Fruit fly (Drosophila melanogaster) whole organism, prepupa: Measurements from ENCODE around the gene Polr2A.
A peak's percentile ranks its signal among the peaks of the same experiment; 100 is the strongest.

Experiments used
- Blimp-1 ChIP-seq: fragments of 200-800 bp; sonication (Bioruptor generic); optimal IDR thresholded peaks from 3 replicates; lab custom pipeline; 2017; ENCODE audit warnings: missing biosample characterization, missing genetic modification characterization, mild to moderate bottlenecking, moderate library complexity, missing genetic modification reagents
- CG10631 ChIP-seq: fragments of 200-800 bp; sonication (Bioruptor generic); optimal IDR thresholded peaks from 2 replicates; lab custom pipeline; 2016; ENCODE audit warnings: missing biosample characterization, missing genetic modification characterization
- CG10669 ChIP-seq: fragments of 200-800 bp; sonication (Bioruptor generic); optimal IDR thresholded peaks from 3 replicates; lab custom pipeline; 2018; ENCODE audit warnings: missing biosample characterization, mild to moderate bottlenecking, missing genetic modification characterization, moderate library complexity
- CG11294 ChIP-seq: fragments of 200-800 bp; sonication (Bioruptor generic); IDR thresholded peaks from 2 replicates; pipeline ENCODE4 v1.3.6; 2022; ENCODE audit warnings: missing biosample characterization, missing genetic modification characterization
- CG11762 ChIP-seq: fragments of 200-800 bp; sonication (Bioruptor generic); optimal IDR thresholded peaks from 3 replicates; lab custom pipeline; 2016; ENCODE audit warnings: missing biosample characterization, missing genetic modification characterization; ENCODE audit not compliant: insufficient read depth
- CG11902 ChIP-seq: fragments of 200-800 bp; sonication (Bioruptor generic); optimal IDR thresholded peaks from 3 replicates; lab custom pipeline; 2016; ENCODE audit warnings: missing biosample characterization, missing genetic modification characterization
- CG15336 ChIP-seq: fragments of 200-800 bp; sonication (Bioruptor generic); IDR thresholded peaks from 2 replicates; pipeline ENCODE4 v1.3.6; 2022; ENCODE audit warnings: missing biosample characterization, missing genetic modification characterization
- CG1621 ChIP-seq: fragments of 200-800 bp; sonication (Bioruptor generic); optimal IDR thresholded peaks from 3 replicates; lab custom pipeline; 2018; ENCODE audit warnings: missing biosample characterization, mild to moderate bottlenecking, missing genetic modification characterization
- CG3032 ChIP-seq: fragments of 200-800 bp; optimal IDR thresholded peaks from 2 replicates; lab custom pipeline; 2019; ENCODE audit warnings: missing biosample characterization, mild to moderate bottlenecking, missing genetic modification characterization, moderate library complexity
- CG31627 ChIP-seq: fragments of 200-800 bp; sonication (Bioruptor generic); optimal IDR thresholded peaks from 3 replicates; lab custom pipeline; 2016; ENCODE audit warnings: missing biosample characterization, missing genetic modification characterization
- CG32006 ChIP-seq: fragments of 200-800 bp; sonication (Bioruptor generic); optimal IDR thresholded peaks from 3 replicates; lab custom pipeline; 2017; ENCODE audit warnings: missing biosample characterization, mild to moderate bottlenecking, missing genetic modification characterization
- CG34406 ChIP-seq: fragments of 200-800 bp; sonication (Bioruptor generic); optimal IDR thresholded peaks from 3 replicates; lab custom pipeline; 2016; ENCODE audit warnings: missing biosample characterization, missing genetic modification characterization
- CG3919 ChIP-seq: fragments of 200-800 bp; sonication (Bioruptor generic); optimal IDR thresholded peaks from 3 replicates; lab custom pipeline; 2016; ENCODE audit warnings: missing biosample characterization, missing genetic modification characterization
- CG4318 ChIP-seq: fragments of 200-800 bp; sonication (Bioruptor generic); optimal IDR thresholded peaks from 3 replicates; lab custom pipeline; 2017; ENCODE audit warnings: missing biosample characterization, mild to moderate bottlenecking, missing genetic modification characterization
- CG6163 ChIP-seq: fragments of 200-800 bp; sonication (Bioruptor generic); IDR thresholded peaks from 3 replicates; pipeline ENCODE4 v1.3.6; 2022; ENCODE audit warnings: missing biosample characterization, missing genetic modification characterization
- CG6276 ChIP-seq: fragments of 200-800 bp; sonication (Bioruptor generic); optimal IDR thresholded peaks from 2 replicates; lab custom pipeline; 2017; ENCODE audit warnings: missing biosample characterization, mild to moderate bottlenecking, missing genetic modification characterization
- CG6808 ChIP-seq: fragments of 200-800 bp; sonication (Bioruptor generic); optimal IDR thresholded peaks from 3 replicates; lab custom pipeline; 2017; ENCODE audit warnings: missing biosample characterization, missing genetic modification characterization, mild to moderate bottlenecking, moderate library complexity, missing genetic modification reagents
- CG8119 ChIP-seq: fragments of 200-800 bp; sonication (Bioruptor generic); IDR thresholded peaks from 3 replicates; pipeline ENCODE4 v1.3.6; 2022; ENCODE audit warnings: missing biosample characterization, missing genetic modification characterization
- CG8319 ChIP-seq: fragments of 200-800 bp; sonication (Bioruptor generic); optimal IDR thresholded peaks from 3 replicates; lab custom pipeline; 2016; ENCODE audit warnings: missing biosample characterization, missing genetic modification characterization
- CG8632 ChIP-seq: fragments of 200-800 bp; sonication (Bioruptor generic); optimal IDR thresholded peaks from 3 replicates; lab custom pipeline; 2016; ENCODE audit warnings: missing biosample characterization, missing genetic modification characterization
- Eip75B ChIP-seq: fragments of 200-800 bp; sonication (Bioruptor generic); optimal IDR thresholded peaks from 3 replicates; lab custom pipeline; 2016; ENCODE audit warnings: missing biosample characterization, missing genetic modification characterization
- Eip78C ChIP-seq: fragments of 200-800 bp; sonication (Bioruptor generic); peaks from one replicate; lab custom pipeline; 2016; ENCODE audit warnings: missing biosample characterization, missing genetic modification characterization
- Eip93F ChIP-seq: fragments of 200-800 bp; sonication (Bioruptor generic); optimal IDR thresholded peaks from 2 replicates; lab custom pipeline; 2016; ENCODE audit warnings: missing biosample characterization, mild to moderate bottlenecking, missing genetic modification characterization
- Ets21C ChIP-seq: fragments of 200-800 bp; sonication (Bioruptor generic); optimal IDR thresholded peaks from 3 replicates; lab custom pipeline; 2016; ENCODE audit warnings: missing biosample characterization, missing genetic modification characterization
- Ets96B ChIP-seq: fragments of 200-800 bp; optimal IDR thresholded peaks from 2 replicates; lab custom pipeline; 2019; ENCODE audit warnings: missing biosample characterization, mild to moderate bottlenecking, missing genetic modification characterization, moderate library complexity
- Gug ChIP-seq: fragments of 200-800 bp; sonication (Bioruptor generic); IDR thresholded peaks from 2 replicates; pipeline ENCODE4 v1.3.6; 2022; ENCODE audit warnings: missing biosample characterization, missing genetic modification characterization
- Hr39 ChIP-seq: fragments of 200-800 bp; sonication (Bioruptor generic); optimal IDR thresholded peaks from 2 replicates; lab custom pipeline; 2016; ENCODE audit warnings: missing biosample characterization, missing genetic modification characterization
- Hr4 ChIP-seq: fragments of 200-800 bp; sonication (Bioruptor generic); optimal IDR thresholded peaks from 3 replicates; lab custom pipeline; 2016; ENCODE audit warnings: missing biosample characterization, missing genetic modification characterization
- Lpt ChIP-seq: fragments of 200-800 bp; sonication (Bioruptor generic); optimal IDR thresholded peaks from 3 replicates; lab custom pipeline; 2016; ENCODE audit warnings: missing biosample characterization, missing genetic modification characterization
- OdsH ChIP-seq: fragments of 200-800 bp; sonication (Bioruptor generic); optimal IDR thresholded peaks from 3 replicates; lab custom pipeline; 2016; ENCODE audit warnings: missing biosample characterization, missing genetic modification characterization
- Sox102F ChIP-seq: fragments of 200-800 bp; sonication (Bioruptor generic); optimal IDR thresholded peaks from 2 replicates; lab custom pipeline; 2016; ENCODE audit warnings: missing biosample characterization, mild to moderate bottlenecking, missing genetic modification characterization
- Sox15 ChIP-seq: fragments of 200-800 bp; sonication (Bioruptor generic); optimal IDR thresholded peaks from 3 replicates; lab custom pipeline; 2016; ENCODE audit warnings: missing biosample characterization, missing genetic modification characterization
- achi ChIP-seq: fragments of 200-800 bp; sonication (Bioruptor generic); optimal IDR thresholded peaks from 3 replicates; lab custom pipeline; 2016; ENCODE audit warnings: missing biosample characterization, missing genetic modification characterization
- acj6 ChIP-seq: fragments of 200-800 bp; sonication (Bioruptor generic); optimal IDR thresholded peaks from 3 replicates; lab custom pipeline; 2016; ENCODE audit warnings: missing biosample characterization, missing genetic modification characterization
- dsx ChIP-seq: fragments of 200-800 bp; optimal IDR thresholded peaks from 3 replicates; lab custom pipeline; 2019; ENCODE audit warnings: missing biosample characterization, mild to moderate bottlenecking, missing genetic modification characterization, moderate library complexity; ENCODE audit not compliant: poor library complexity, severe bottlenecking
- eg ChIP-seq: fragments of 200-800 bp; sonication (Bioruptor generic); IDR thresholded peaks from 3 replicates; pipeline ENCODE4 v1.3.6; 2022; ENCODE audit warnings: missing biosample characterization, missing genetic modification characterization
- esn ChIP-seq: fragments of 200-800 bp; sonication (Bioruptor generic); optimal IDR thresholded peaks from 2 replicates; lab custom pipeline; 2016; ENCODE audit warnings: missing biosample characterization, mild to moderate bottlenecking, missing genetic modification characterization, moderate library complexity
- fd59A ChIP-seq: fragments of 200-800 bp; sonication (Bioruptor generic); optimal IDR thresholded peaks from 2 replicates; lab custom pipeline; 2017; ENCODE audit warnings: missing biosample characterization, mild to moderate bottlenecking, missing genetic modification characterization, missing genetic modification reagents
- fd85E ChIP-seq: fragments of 200-800 bp; sonication (Bioruptor generic); optimal IDR thresholded peaks from 3 replicates; lab custom pipeline; 2016; ENCODE audit warnings: missing biosample characterization, missing genetic modification characterization
- fkh ChIP-seq: fragments of 200-800 bp; sonication (Bioruptor generic); optimal IDR thresholded peaks from 3 replicates; lab custom pipeline; 2017; ENCODE audit warnings: missing biosample characterization, mild to moderate bottlenecking, missing genetic modification characterization, moderate library complexity
- lz ChIP-seq: fragments of 200-800 bp; sonication (Bioruptor generic); optimal IDR thresholded peaks from 3 replicates; lab custom pipeline; 2016; ENCODE audit warnings: missing biosample characterization, missing genetic modification characterization
- net ChIP-seq: fragments of 200-800 bp; sonication (Bioruptor generic); optimal IDR thresholded peaks from 3 replicates; lab custom pipeline; 2016; ENCODE audit warnings: missing biosample characterization, missing genetic modification characterization
- salr ChIP-seq, 2 experiments: fragments of 200-800 bp; sonication (Bioruptor generic); optimal IDR thresholded peaks; 3 replicates each; lab custom pipeline; 2016 to 2018; ENCODE audit warnings: missing biosample characterization in 2 of 2, missing genetic modification characterization in 2 of 2, mild to moderate bottlenecking in 1 of 2
- spab ChIP-seq: fragments of 200-800 bp; sonication (Bioruptor generic); optimal IDR thresholded peaks from 2 replicates; lab custom pipeline; 2017; ENCODE audit warnings: missing biosample characterization, mild to moderate bottlenecking, missing genetic modification characterization, missing genetic modification reagents
- ss ChIP-seq, 2 experiments: fragments of 200-800 bp; sonication (Bioruptor generic); optimal IDR thresholded peaks; 2 replicates in 1 of 2; 3 replicates in 1 of 2; lab custom pipeline; 2017 to 2018; ENCODE audit warnings: mild to moderate bottlenecking in 2 of 2, missing biosample characterization in 2 of 2, missing genetic modification characterization in 2 of 2, moderate library complexity in 1 of 2
- svp ChIP-seq: fragments of 200-800 bp; sonication (Bioruptor generic); peaks from one replicate; lab custom pipeline; 2016; ENCODE audit warnings: missing biosample characterization, missing genetic modification characterization
- topi ChIP-seq: fragments of 200-800 bp; sonication (Bioruptor generic); optimal IDR thresholded peaks from 3 replicates; lab custom pipeline; 2016; ENCODE audit warnings: missing biosample characterization, missing genetic modification characterization
- vri ChIP-seq: fragments of 200-800 bp; sonication (Bioruptor generic); optimal IDR thresholded peaks from 3 replicates; lab custom pipeline; 2016; ENCODE audit warnings: missing biosample characterization, mild to moderate bottlenecking, missing genetic modification characterization

The Polr2A gene

DNA sequence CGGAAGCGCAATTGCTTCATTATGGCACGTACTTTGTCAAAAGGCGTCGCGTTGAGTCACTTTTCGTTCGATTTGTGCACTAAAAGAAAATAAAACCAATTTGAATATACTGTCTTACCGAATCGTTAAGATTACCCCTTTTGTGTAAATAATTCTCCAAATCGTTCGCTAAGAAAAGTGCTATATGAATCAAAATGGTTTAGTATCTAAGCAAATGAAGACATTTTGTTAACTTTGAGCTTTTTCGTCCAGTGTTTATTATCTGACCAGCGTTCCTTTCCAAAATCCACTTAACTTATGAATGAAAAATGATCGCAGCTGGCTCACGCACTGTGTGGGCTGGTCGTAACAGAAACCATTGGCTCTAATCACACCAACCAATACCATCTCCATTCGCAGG, 20.0 kb downstream of the Polr2A start (continued):
- TF ChIP-seq fd59A (GFP tag; lab: Kevin White, UChicago) (no peak), CG10669 (peak; percentile 26), salr (GFP tag; optimal IDR thresholded peaks at IDR 0.05; lab: Kevin White, UChicago) (no peak), Ets96B (tag; lab: Kevin White, UChicago) (peak; percentile 23), topi (GFP tag; lab: Kevin White, UChicago) (peak; percentile 66), svp (GFP tag; lab: Kevin White, UChicago) (peak; percentile 70), CG8632 (GFP tag; lab: Kevin White, UChicago) (peak; percentile 24), CG15336 (peak; percentile 34; the same call in 1 of the 2 replicates), Sox15 (GFP tag; lab: Kevin White, UChicago) (no peak), Eip78C (GFP tag; lab: Kevin White, UChicago) (peak; percentile 74), esn (GFP tag; lab: Kevin White, UChicago) (peak; percentile 61), CG11294 (no peak)

DNA sequence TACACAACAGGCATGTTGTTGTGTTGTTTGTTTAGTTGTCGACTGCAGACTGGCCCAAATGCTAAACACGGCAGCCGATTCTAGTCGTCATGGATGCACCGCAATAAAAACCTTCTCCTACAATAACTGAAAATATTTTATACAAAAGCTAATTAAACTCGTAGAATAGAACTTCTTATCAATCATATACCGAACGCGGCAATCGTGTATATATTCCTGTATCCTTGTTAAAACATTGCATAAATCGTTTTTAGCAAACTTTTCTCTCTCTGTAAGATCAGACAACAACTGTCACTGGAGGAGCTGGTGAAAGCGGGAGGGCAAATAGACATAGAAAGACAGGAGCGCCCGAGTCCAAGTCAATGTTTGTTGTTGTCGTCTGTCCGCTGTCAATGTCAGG, 21.4 kb downstream of the Polr2A start:
- TF ChIP-seq eg (GFP tag; lab: Robert Waterston, UW) (peak; percentile 70), CG10669 (peak; percentile 38), CG6276 (GFP tag; lab: Kevin White, UChicago) (peak; percentile 74), CG6163 (peak; percentile 68; the same call in 2 of the 3 replicates), net (GFP tag; lab: Kevin White, UChicago) (peak; percentile 57), CG32006 (peak; percentile 83), CG11762 (peak; percentile 3), Ets96B (tag; lab: Kevin White, UChicago) (peak; percentile 27), lz (no peak), OdsH (GFP tag; lab: Kevin White, UChicago) (peak; percentile 52), topi (GFP tag; lab: Kevin White, UChicago) (peak; percentile 30), salr (GFP tag; optimal IDR thresholded peaks at IDR 0.05; lab: Kevin White, UChicago) (peak in 1 of 2 experiments; percentile 55), CG3919 (GFP tag; lab: Kevin White, UChicago) (peak; percentile 65), Ets21C (GFP tag; lab: Kevin White, UChicago) (no peak), CG11902 (GFP tag; lab: Kevin White, UChicago) (no peak), dsx (no peak), fd59A (GFP tag; lab: Kevin White, UChicago) (no peak), spab (peak; percentile 13), Sox15 (GFP tag; lab: Kevin White, UChicago) (no peak), CG10631 (GFP tag; lab: Kevin White, UChicago) (peak; percentile 54), CG11294 (no peak; the same call in 1 of the 2 replicates), Hr39 (GFP tag; lab: Kevin White, UChicago) (no peak), Lpt (GFP tag; lab: Kevin White, UChicago) (peak; percentile 50), Hr4 (GFP tag; lab: Kevin White, UChicago) (peak; percentile 54), CG8119 (GFP tag; lab: Robert Waterston, UW) (peak; percentile 73; the same call in 2 of the 3 replicates), Gug (peak; percentile 34; the same call in 1 of the 2 replicates), CG34406 (GFP tag; lab: Kevin White, UChicago) (no peak), acj6 (GFP tag; lab: Kevin White, UChicago) (peak; percentile 59), achi (GFP tag; lab: Kevin White, UChicago) (peak; percentile 66), Eip93F (GFP tag; lab: Kevin White, UChicago) (no peak), CG31627 (peak; percentile 9), CG4318 (peak; percentile 33), CG3032 (tag; lab: Kevin White, UChicago) (peak; percentile 24), ss (GFP tag; optimal IDR thresholded peaks at IDR 0.05; lab: Kevin White, UChicago) (no peak), Sox102F (no peak), CG8319 (GFP tag; lab: Kevin White, UChicago) (no peak), CG1621 (peak; percentile 15), Eip78C (GFP tag; lab: Kevin White, UChicago) (peak; percentile 91), Blimp-1 (GFP tag; lab: Kevin White, UChicago) (no peak), fd85E (GFP tag; lab: Kevin White, UChicago) (no peak), CG8632 (GFP tag; lab: Kevin White, UChicago) (no peak), vri (no peak), CG6808 (GFP tag; lab: Kevin White, UChicago) (no peak), Eip75B (GFP tag; lab: Kevin White, UChicago) (peak; percentile 49), fkh (peak; percentile 66)
